Fruit fly (Drosophila melanogaster): ENCODE data around the gene CG4666.

CG4666 gene

DNA sequence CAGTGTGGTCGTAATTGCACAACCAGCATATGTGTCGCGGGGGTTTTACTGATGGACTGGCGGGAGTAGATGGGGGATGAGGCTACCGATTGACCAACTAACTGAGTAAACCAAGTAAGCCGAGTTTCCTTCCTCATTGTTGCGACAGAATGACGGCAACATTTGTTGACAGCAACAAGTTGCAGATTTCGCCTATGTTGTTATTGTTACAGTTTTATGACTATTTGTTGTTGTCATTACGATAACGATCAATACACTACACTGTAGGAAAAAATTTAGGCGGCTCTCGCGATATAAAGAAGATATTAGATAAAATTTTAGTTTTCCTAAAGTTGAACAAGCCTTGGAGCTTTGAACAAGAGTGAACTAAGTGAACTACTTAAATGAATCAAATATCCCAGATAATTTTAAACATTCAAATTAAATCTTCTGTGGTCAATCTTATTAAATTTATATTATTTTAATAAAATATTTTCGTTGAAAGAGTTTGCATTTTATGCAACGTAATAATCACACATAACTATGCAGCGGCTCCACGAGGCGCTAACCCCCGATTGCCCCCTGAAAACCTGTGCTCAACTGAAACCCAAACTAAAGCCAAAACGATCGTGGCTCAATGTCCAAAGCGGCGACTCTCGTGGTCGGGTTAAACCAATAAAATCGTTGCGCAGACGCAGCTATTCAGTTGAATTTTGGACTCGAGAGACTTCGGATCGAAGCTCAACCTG, 10.1 kb downstream of the CG4666 start, which contains the start of gene CG5928 (continued):
- TF ChIP-seq CG17568 (GFP tag; optimal IDR thresholded peaks at IDR 0.05): no peak
- no peak for TF ChIP-seq zen2 (GFP tag; IDR thresholded peaks at IDR 0.05; ENCODE audit: partially characterized antibody)
- TF ChIP-seq ara (GFP tag; IDR thresholded peaks at IDR 0.05): no peak
- no peak for TF ChIP-seq her (GFP tag; optimal IDR thresholded peaks at IDR 0.05)
- no peak for TF ChIP-seq Tbp (GFP tag; optimal IDR thresholded peaks at IDR 0.05)
- TF ChIP-seq so (GFP tag; IDR thresholded peaks at IDR 0.05): peak; percentile 53; the same call in 1 of the 3 replicates
- peak; percentile 51 for TF ChIP-seq Abd-B (GFP tag; optimal IDR thresholded peaks at IDR 0.05)
- no peak for TF ChIP-seq CG34376 (GFP tag; optimal IDR thresholded peaks at IDR 0.05)
- TF ChIP-seq BEAF-32 (GFP tag; optimal IDR thresholded peaks at IDR 0.05): no peak
- TF ChIP-seq Eip74EF (GFP tag; optimal IDR thresholded peaks at IDR 0.05): no peak
- TF ChIP-seq Ada2b (GFP tag; IDR thresholded peaks at IDR 0.05): peak; percentile 43; the same call in 1 of the 2 replicates
- TF ChIP-seq Oli (tag; optimal IDR thresholded peaks at IDR 0.05): peak; percentile 52
- TF ChIP-seq jumu (GFP tag; optimal IDR thresholded peaks at IDR 0.05): no peak
- no peak for TF ChIP-seq Hmx (GFP tag; optimal IDR thresholded peaks at IDR 0.05)
- no peak for TF ChIP-seq repo (GFP tag; optimal IDR thresholded peaks at IDR 0.05)
- no peak for TF ChIP-seq Jarid2 (GFP tag; optimal IDR thresholded peaks at IDR 0.05)
- TF ChIP-seq fd3F (GFP tag; optimal IDR thresholded peaks at IDR 0.05): peak; percentile 6
- no peak for TF ChIP-seq bowl (GFP tag; IDR thresholded peaks at IDR 0.05)
- no peak for TF ChIP-seq CG1233 (GFP tag; optimal IDR thresholded peaks at IDR 0.05)
- TF ChIP-seq D19A (tag; optimal IDR thresholded peaks at IDR 0.05): no peak
- no peak for TF ChIP-seq peb (GFP tag; IDR thresholded peaks at IDR 0.05)
- TF ChIP-seq sima (GFP tag; optimal IDR thresholded peaks at IDR 0.05): no peak
- no peak for TF ChIP-seq CG1529 (GFP tag; optimal IDR thresholded peaks at IDR 0.05)
- no peak for TF ChIP-seq CG16813 (GFP tag; IDR thresholded peaks at IDR 0.05; ENCODE audit: partially characterized antibody)
- TF ChIP-seq hb (GFP tag; IDR thresholded peaks at IDR 0.05; ENCODE audit: partially characterized antibody): no peak
- TF ChIP-seq CG32767 (GFP tag; IDR thresholded peaks at IDR 0.05): no peak
- no peak for TF ChIP-seq CG2889 (GFP tag; IDR thresholded peaks at IDR 0.05)
- no peak for TF ChIP-seq Poxn (GFP tag; IDR thresholded peaks at IDR 0.05)
- TF ChIP-seq CoRest (tag; optimal IDR thresholded peaks at IDR 0.05): peak; percentile 38
- TF ChIP-seq sens-2 (GFP tag; IDR thresholded peaks at IDR 0.05): no peak
- no peak for TF ChIP-seq zfh1 (GFP tag; IDR thresholded peaks at IDR 0.05)
- TF ChIP-seq abd-A (tag; optimal IDR thresholded peaks at IDR 0.05): no peak
- no peak for TF ChIP-seq CG3995 (GFP tag; optimal IDR thresholded peaks at IDR 0.05)
- no peak for TF ChIP-seq grn (GFP tag; optimal IDR thresholded peaks at IDR 0.05)
- TF ChIP-seq Hr78 (GFP tag; optimal IDR thresholded peaks at IDR 0.05): no peak
- TF ChIP-seq Dfd (GFP tag; optimal IDR thresholded peaks at IDR 0.05): no peak
- peak; percentile 52 for TF ChIP-seq tap (tag; optimal IDR thresholded peaks at IDR 0.05)
- TF ChIP-seq CG11093 (GFP tag; IDR thresholded peaks at IDR 0.05): no peak
- TF ChIP-seq inv (GFP tag; IDR thresholded peaks at IDR 0.05; ENCODE audit: partially characterized antibody): no peak
- no peak for TF ChIP-seq dmrt11E (tag; optimal IDR thresholded peaks at IDR 0.05)
- no peak for TF ChIP-seq sqz (GFP tag; optimal IDR thresholded peaks at IDR 0.05)
- peak; percentile 17; the same call in 2 of the 3 replicates for TF ChIP-seq CG14050 (GFP tag; IDR thresholded peaks at IDR 0.05)
- TF ChIP-seq lov (optimal IDR thresholded peaks at IDR 0.05): no peak
- TF ChIP-seq lov (GFP tag; IDR thresholded peaks at IDR 0.05): no peak
- no peak for TF ChIP-seq CG4282 (GFP tag; optimal IDR thresholded peaks at IDR 0.05)
- peak; percentile 51 for TF ChIP-seq Nf-YC (tag; optimal IDR thresholded peaks at IDR 0.05)
- no peak for TF ChIP-seq trem (tag; optimal IDR thresholded peaks at IDR 0.05)
- no peak for TF ChIP-seq CG8281 (tag; optimal IDR thresholded peaks at IDR 0.05)
- no peak for TF ChIP-seq CG9876 (GFP tag; optimal IDR thresholded peaks at IDR 0.05)
- TF ChIP-seq Sox100B (GFP tag; optimal IDR thresholded peaks at IDR 0.05): peak; percentile 62
